Fruit fly (Drosophila melanogaster) whole organism, embryonic: Measurements from ENCODE around the gene CG14014.

Experiments
- BtbVII ChIP-seq: fragments of 200-800 bp; sonication (Bioruptor generic); optimal IDR thresholded peaks from 3 replicates; lab custom pipeline; 2017; ENCODE audit warnings: missing biosample characterization, mild to moderate bottlenecking, missing genetic modification characterization
- Bteb2 ChIP-seq: fragments of 200-800 bp; sonication (Bioruptor generic); optimal IDR thresholded peaks from 2 replicates; lab custom pipeline; 2016; ENCODE audit warnings: missing biosample characterization, missing genetic modification characterization
- CG12219 ChIP-seq: fragments of 200-800 bp; sonication (Bioruptor generic); optimal IDR thresholded peaks from 3 replicates; lab custom pipeline; 2018; ENCODE audit warnings: missing biosample characterization, mild to moderate bottlenecking, missing genetic modification characterization
- CG14710 ChIP-seq: fragments of 200-800 bp; sonication (Bioruptor generic); optimal IDR thresholded peaks from 3 replicates; lab custom pipeline; 2019; ENCODE audit warnings: missing biosample characterization, mild to moderate bottlenecking, missing genetic modification characterization, moderate library complexity
- CG1602 ChIP-seq: fragments of 200-800 bp; sonication (Bioruptor generic); optimal IDR thresholded peaks from 3 replicates; lab custom pipeline; 2016; ENCODE audit warnings: missing biosample characterization, missing genetic modification characterization
- CG17568 ChIP-seq: fragments of 200-800 bp; sonication (Bioruptor generic); optimal IDR thresholded peaks from 2 replicates; lab custom pipeline; 2018; ENCODE audit warnings: missing biosample characterization, mild to moderate bottlenecking, missing genetic modification characterization, moderate library complexity
- CG18599 ChIP-seq: fragments of 200-800 bp; sonication (Bioruptor generic); optimal IDR thresholded peaks from 3 replicates; lab custom pipeline; 2017; ENCODE audit warnings: missing biosample characterization, missing genetic modification characterization, mild to moderate bottlenecking, moderate library complexity, missing genetic modification reagents
- CG32532 ChIP-seq: fragments of 200-800 bp; sonication (Bioruptor generic); IDR thresholded peaks from 2 replicates; pipeline ENCODE4 v1.3.6; 2022; ENCODE audit warnings: missing biosample characterization, missing genetic modification characterization
- CG33213 ChIP-seq: fragments of 200-800 bp; sonication (Bioruptor generic); optimal IDR thresholded peaks from 3 replicates; lab custom pipeline; 2016; ENCODE audit warnings: missing biosample characterization, missing genetic modification characterization
- CG3726 ChIP-seq: fragments of 200-800 bp; sonication (Bioruptor generic); IDR thresholded peaks from 3 replicates; pipeline ENCODE4, ENCODE4 v1.3.6; 2022; ENCODE audit warnings: missing biosample characterization, missing genetic modification characterization
- CG3838 ChIP-seq: fragments of 200-800 bp; sonication (Bioruptor generic); optimal IDR thresholded peaks from 3 replicates; lab custom pipeline; 2016; ENCODE audit warnings: missing biosample characterization, missing genetic modification characterization
- CG42726 ChIP-seq: fragments of 200-800 bp; sonication (Bioruptor generic); IDR thresholded peaks from 2 replicates; pipeline ENCODE4 v1.3.6; 2022; ENCODE audit warnings: missing biosample characterization, missing genetic modification characterization; ENCODE audit not compliant: partially characterized antibody
- CG4820 ChIP-seq: fragments of 200-800 bp; sonication (Bioruptor generic); optimal IDR thresholded peaks from 3 replicates; lab custom pipeline; 2016; ENCODE audit warnings: missing biosample characterization, missing genetic modification characterization
- CG5180 ChIP-seq: fragments of 200-800 bp; sonication (Bioruptor generic); optimal IDR thresholded peaks from 3 replicates; lab custom pipeline; 2017; ENCODE audit warnings: missing biosample characterization, missing genetic modification characterization, mild to moderate bottlenecking, moderate library complexity, missing genetic modification reagents
- CG6272 ChIP-seq: fragments of 200-800 bp; sonication (Bioruptor generic); IDR thresholded peaks from 2 replicates; pipeline ENCODE4 v1.3.6; 2022; ENCODE audit warnings: missing biosample characterization, missing genetic modification characterization
- CG9215 ChIP-seq: fragments of 200-800 bp; sonication (Bioruptor generic); IDR thresholded peaks from 2 replicates; pipeline ENCODE4 v1.3.6; 2022; ENCODE audit warnings: missing biosample characterization, missing genetic modification characterization
- Drgx ChIP-seq: fragments of 200-800 bp; sonication (Bioruptor generic); IDR thresholded peaks from 2 replicates; pipeline ENCODE4 v1.3.6; 2022; ENCODE audit warnings: missing biosample characterization, missing genetic modification characterization
- Eip74EF ChIP-seq, 2 experiments: fragments of 200-800 bp in 1 of 2; fragments of >200 bp in 1 of 2; sonication (Bioruptor generic) in 1 of 2; optimal IDR thresholded peaks; 2 replicates each; lab custom pipeline; 2017 to 2019; ENCODE audit warnings: missing biosample characterization in 2 of 2, missing genetic modification characterization in 2 of 2, mild to moderate bottlenecking in 1 of 2, moderate library complexity in 1 of 2
- Elba2 ChIP-seq: fragments of 200-800 bp; sonication (Bioruptor generic); optimal IDR thresholded peaks from 3 replicates; lab custom pipeline; 2016; ENCODE audit warnings: missing biosample characterization, missing genetic modification characterization
- Fer1 ChIP-seq: fragments of 200-800 bp; sonication (Bioruptor generic); optimal IDR thresholded peaks from 2 replicates; lab custom pipeline; 2017; ENCODE audit warnings: missing biosample characterization, mild to moderate bottlenecking, missing genetic modification characterization
- Gug ChIP-seq: fragments of 200-800 bp; sonication (Bioruptor generic); IDR thresholded peaks from 4 replicates; pipeline ENCODE4 v1.3.6; 2022; ENCODE audit warnings: missing biosample characterization, missing genetic modification characterization
- HHEX ChIP-seq: fragments of 200-800 bp; sonication (Bioruptor generic); optimal IDR thresholded peaks from 3 replicates; lab custom pipeline; 2017; ENCODE audit warnings: missing biosample characterization, mild to moderate bottlenecking, missing genetic modification characterization, missing genetic modification reagents
- NFAT ChIP-seq: fragments of 200-800 bp; sonication (Bioruptor generic); IDR thresholded peaks from 2 replicates; pipeline ENCODE4 v1.3.6; 2022; ENCODE audit warnings: missing biosample characterization, missing genetic modification characterization
- Neu2 ChIP-seq: fragments of 200-800 bp; sonication (Bioruptor generic); optimal IDR thresholded peaks from 3 replicates; lab custom pipeline; 2016; ENCODE audit warnings: missing biosample characterization, missing genetic modification characterization, borderline replicate concordance
- Nf-YB ChIP-seq: fragments of 200-800 bp; sonication (Bioruptor generic); optimal IDR thresholded peaks from 3 replicates; lab custom pipeline; 2019; ENCODE audit warnings: missing biosample characterization, mild to moderate bottlenecking, missing genetic modification characterization, moderate library complexity
- Poxn ChIP-seq: fragments of 200-800 bp; sonication (Bioruptor generic); IDR thresholded peaks from 2 replicates; pipeline ENCODE4 v1.3.6; 2022; ENCODE audit warnings: missing biosample characterization, missing genetic modification characterization
- Sin3A ChIP-seq: fragments of >200 bp; optimal IDR thresholded peaks from 2 replicates; lab custom pipeline; 2018
- Ssrp ChIP-seq: fragments of 200-800 bp; sonication (Bioruptor generic); optimal IDR thresholded peaks from 2 replicates; lab custom pipeline; 2018; ENCODE audit warnings: missing biosample characterization, mild to moderate bottlenecking, missing genetic modification characterization, moderate library complexity
- TFAM ChIP-seq: fragments of 200-800 bp; sonication (Bioruptor generic); optimal IDR thresholded peaks from 2 replicates; lab custom pipeline; 2017; ENCODE audit warnings: missing biosample characterization, missing genetic modification characterization, inconsistent platforms
- ase ChIP-seq: fragments of 200-800 bp; sonication (Bioruptor generic); IDR thresholded peaks from 3 replicates; pipeline ENCODE4 v1.3.6; 2022; ENCODE audit warnings: missing biosample characterization, missing genetic modification characterization
- ato ChIP-seq: fragments of 200-800 bp; sonication (Bioruptor generic); IDR thresholded peaks from 2 replicates; pipeline ENCODE4 v1.3.6; 2022; ENCODE audit warnings: missing biosample characterization, missing genetic modification characterization; ENCODE audit not compliant: partially characterized antibody
- dm ChIP-seq: fragments of 200-800 bp; sonication (Bioruptor generic); optimal IDR thresholded peaks from 3 replicates; lab custom pipeline; 2016; ENCODE audit warnings: missing biosample characterization, missing genetic modification characterization
- dmrt11E ChIP-seq: fragments of 200-800 bp; sonication (Bioruptor generic); optimal IDR thresholded peaks from 3 replicates; lab custom pipeline; 2018; ENCODE audit warnings: missing biosample characterization, mild to moderate bottlenecking, missing genetic modification characterization, moderate library complexity
- dpn ChIP-seq, 2 experiments: fragments of 200-800 bp; sonication (Bioruptor generic); optimal IDR thresholded peaks; 3 replicates each; lab custom pipeline; 2016; ENCODE audit warnings: missing biosample characterization in 2 of 2, missing genetic modification characterization in 2 of 2
- hbn ChIP-seq: fragments of 200-800 bp; sonication (Bioruptor generic); IDR thresholded peaks from 2 replicates; pipeline ENCODE4 v1.3.6; 2022; ENCODE audit warnings: missing biosample characterization, missing genetic modification characterization; ENCODE audit not compliant: partially characterized antibody
- hkb ChIP-seq, 2 experiments: fragments of 200-800 bp in 1 of 2; fragments of >200 bp in 1 of 2; sonication (Bioruptor generic) in 1 of 2; IDR thresholded peaks in 1 of 2; optimal IDR thresholded peaks in 1 of 2; 2 replicates each; pipeline versions ENCODE4 v1.3.6 to Lab custom; 2017 to 2022; ENCODE audit warnings: missing biosample characterization in 1 of 2, missing genetic modification characterization in 1 of 2
- hth ChIP-seq: fragments of >200 bp; optimal IDR thresholded peaks from 2 replicates; lab custom pipeline; 2017; ENCODE audit warnings: inconsistent platforms
- ind ChIP-seq: fragments of 200-800 bp; sonication (Bioruptor generic); optimal IDR thresholded peaks from 3 replicates; lab custom pipeline; 2016; ENCODE audit warnings: missing biosample characterization, missing genetic modification characterization
- jigr1 ChIP-seq: fragments of 200-800 bp; sonication (Bioruptor generic); IDR thresholded peaks from 3 replicates; pipeline ENCODE4 v1.3.6; 2022; ENCODE audit warnings: missing biosample characterization, missing genetic modification characterization
- jumu ChIP-seq: fragments of 200-800 bp; sonication (Bioruptor generic); optimal IDR thresholded peaks from 3 replicates; lab custom pipeline; 2016; ENCODE audit warnings: missing biosample characterization, missing genetic modification characterization
- kay ChIP-seq: fragments of 200-800 bp; sonication (Bioruptor generic); optimal IDR thresholded peaks from 2 replicates; lab custom pipeline; 2016; ENCODE audit warnings: missing biosample characterization, missing genetic modification characterization
- maf-S ChIP-seq: fragments of 200-800 bp; sonication (Bioruptor generic); optimal IDR thresholded peaks from 2 replicates; lab custom pipeline; 2016; ENCODE audit warnings: missing biosample characterization, missing genetic modification characterization
- pnt ChIP-seq: fragments of 200-800 bp; sonication (Bioruptor generic); optimal IDR thresholded peaks from 3 replicates; lab custom pipeline; 2016; ENCODE audit warnings: missing biosample characterization, missing genetic modification characterization
- scrt ChIP-seq: fragments of 200-800 bp; sonication (Bioruptor generic); optimal IDR thresholded peaks from 2 replicates; lab custom pipeline; 2018; ENCODE audit warnings: missing biosample characterization, mild to moderate bottlenecking, missing genetic modification characterization, moderate library complexity
- sens-2 ChIP-seq: fragments of 200-800 bp; sonication (Bioruptor generic); IDR thresholded peaks from 2 replicates; pipeline ENCODE4 v1.3.6; 2022; ENCODE audit warnings: missing biosample characterization, missing genetic modification characterization
- slp2 ChIP-seq: fragments of 200-800 bp; sonication (Bioruptor generic); optimal IDR thresholded peaks from 2 replicates; lab custom pipeline; 2016; ENCODE audit warnings: missing biosample characterization, missing genetic modification characterization
- tna ChIP-seq: fragments of 200-800 bp; sonication (Bioruptor generic); IDR thresholded peaks from 2 replicates; pipeline ENCODE4 v1.3.6; 2022; ENCODE audit warnings: missing biosample characterization, missing genetic modification characterization; ENCODE audit not compliant: partially characterized antibody
- tx ChIP-seq: fragments of 200-800 bp; sonication (Bioruptor generic); optimal IDR thresholded peaks from 2 replicates; lab custom pipeline; 2016; ENCODE audit warnings: missing biosample characterization, missing genetic modification characterization

Gene CG14014

dm6 chr2L:5546518-5547287, 3.9 kb downstream of the CG14014 start, which contains the start of gene Oscillin (continued):
- TF ChIP-seq Nf-YB (GFP tag; lab: Kevin White, UChicago), result peak; percentile 76
- peak; percentile 71 for TF ChIP-seq dmrt11E
- TF ChIP-seq Fer1 (GFP tag; lab: Kevin White, UChicago), result peak; percentile 87
- no peak for TF ChIP-seq hth (lab: Kevin White, UChicago)
- TF ChIP-seq scrt (GFP tag; lab: Kevin White, UChicago), result peak; percentile 52
- TF ChIP-seq CG4820 (GFP tag; lab: Kevin White, UChicago), result peak; percentile 65
- peak; percentile 79 for TF ChIP-seq ase (GFP tag; lab: Robert Waterston, UW)
- peak; percentile 61 to 65 for TF ChIP-seq dpn (GFP tag; optimal IDR thresholded peaks at IDR 0.05; lab: Kevin White, UChicago)
- peak; percentile 78 for TF ChIP-seq tna (GFP tag; lab: Robert Waterston, UW)
- peak; percentile 89 for TF ChIP-seq CG14710
- TF ChIP-seq CG18599 (GFP tag; lab: Kevin White, UChicago), result peak; percentile 89
- no peak for TF ChIP-seq CG3726 (GFP tag; lab: Robert Waterston, UW)
- no peak for TF ChIP-seq CG42726 (GFP tag; lab: Robert Waterston, UW)
- TF ChIP-seq Sin3A (lab: Kevin White, UChicago), result no peak
- peak; percentile 55; the same call in 1 of the 2 replicates for TF ChIP-seq CG6272 (GFP tag; lab: Robert Waterston, UW)
- TF ChIP-seq hkb (optimal IDR thresholded peaks at IDR 0.05; lab: Kevin White, UChicago), result no peak
- TF ChIP-seq hkb (GFP tag; IDR thresholded peaks at IDR 0.05; lab: Robert Waterston, UW), result peak; percentile 89
- TF ChIP-seq Neu2 (GFP tag; lab: Kevin White, UChicago), result no peak
- no peak for TF ChIP-seq sens-2 (GFP tag; lab: Robert Waterston, UW)
- no peak for TF ChIP-seq CG17568 (GFP tag; lab: Kevin White, UChicago)
- no peak for TF ChIP-seq jumu (GFP tag; lab: Kevin White, UChicago)
- TF ChIP-seq NFAT, result peak; percentile 49; the same call in 1 of the 2 replicates
- TF ChIP-seq HHEX (GFP tag; lab: Kevin White, UChicago), result peak; percentile 86
- peak; percentile 71 for TF ChIP-seq ind (GFP tag; lab: Kevin White, UChicago)
- TF ChIP-seq kay (GFP tag; lab: Kevin White, UChicago), result peak; percentile 73
- TF ChIP-seq Bteb2, result peak; percentile 79
- peak; percentile 77 for TF ChIP-seq CG9215
- no peak for TF ChIP-seq Elba2
- no peak for TF ChIP-seq maf-S
- TF ChIP-seq Ssrp (tag; lab: Kevin White, UChicago), result peak; percentile 85
- peak; percentile 28; the same call in 1 of the 2 replicates for TF ChIP-seq Poxn (GFP tag; lab: Robert Waterston, UW)
- peak; percentile 69 for TF ChIP-seq CG5180 (GFP tag; lab: Kevin White, UChicago)
- peak; percentile 50; the same call in 1 of the 2 replicates for TF ChIP-seq hbn (GFP tag; lab: Robert Waterston, UW)
- TF ChIP-seq ato (GFP tag; lab: Robert Waterston, UW), result peak; percentile 81; the same call in 1 of the 2 replicates
- no peak for TF ChIP-seq pnt (GFP tag; lab: Kevin White, UChicago)
- 0 out of 4 replicates have a peak, but pooled peaks have one; percentile 53 for TF ChIP-seq Gug
- peak; percentile 90 for TF ChIP-seq CG32532
- TF ChIP-seq jigr1 (GFP tag; lab: Robert Waterston, UW), result 0 out of 3 replicates have a peak, but pooled peaks have one; percentile 26
- peak in 1 of 2 experiments; percentile 80 for TF ChIP-seq Eip74EF (GFP tag; optimal IDR thresholded peaks at IDR 0.05; lab: Kevin White, UChicago)
- peak; percentile 44 for TF ChIP-seq slp2
- TF ChIP-seq BtbVII (GFP tag; lab: Kevin White, UChicago), result peak; percentile 76
- TF ChIP-seq CG3838 (GFP tag; lab: Kevin White, UChicago), result peak; percentile 8
- TF ChIP-seq CG1602 (GFP tag; lab: Kevin White, UChicago), result peak; percentile 18
- TF ChIP-seq TFAM (GFP tag; lab: Kevin White, UChicago), result no peak
- TF ChIP-seq CG33213 (GFP tag; lab: Kevin White, UChicago), result peak; percentile 41
- peak; percentile 48 for TF ChIP-seq tx (GFP tag; lab: Kevin White, UChicago)
- TF ChIP-seq Drgx (GFP tag; lab: Robert Waterston, UW), result peak; percentile 77
- peak; percentile 49 for TF ChIP-seq CG12219 (GFP tag; lab: Kevin White, UChicago)
- peak; percentile 42 for TF ChIP-seq dm (GFP tag; lab: Kevin White, UChicago)
